Worm (Caenorhabditis elegans) whole organism, mixed stage, embryonic: ENCODE data around the gene skpt-1.

Experiments
- M03D4.4 ChIP-seq: sonication (generic microtip); optimal IDR thresholded peaks from 2 replicates; lab custom pipeline; 2017; ENCODE audit warnings: mild to moderate bottlenecking, missing genetic modification characterization, missing compliant biosample characterization
- bed-3 ChIP-seq: fragments of 200-800 bp; sonication (Bioruptor generic); optimal IDR thresholded peaks from 3 replicates; lab custom pipeline; 2018; ENCODE audit warnings: mild to moderate bottlenecking, missing genetic modification characterization, moderate library complexity, missing compliant biosample characterization
- blmp-1 ChIP-seq: fragments of 150-350 bp; optimal IDR thresholded peaks from 2 replicates; lab custom pipeline; 2014; ENCODE audit warnings: missing biosample characterization, missing genetic modification characterization
- ceh-39 ChIP-seq: fragments of 150-350 bp; optimal IDR thresholded peaks from 2 replicates; lab custom pipeline; 2014; ENCODE audit warnings: missing biosample characterization, missing genetic modification characterization
- ceh-43 ChIP-seq: fragments of 200-800 bp; sonication (Bioruptor generic); optimal IDR thresholded peaks from 2 replicates; lab custom pipeline; 2018; ENCODE audit warnings: mild to moderate bottlenecking, missing genetic modification characterization, moderate library complexity, missing compliant biosample characterization
- ceh-83 ChIP-seq: fragments of 200-800 bp; sonication (Bioruptor generic); optimal IDR thresholded peaks from 2 replicates; lab custom pipeline; 2018; ENCODE audit warnings: mild to moderate bottlenecking, missing genetic modification characterization, missing compliant biosample characterization
- ces-1 ChIP-seq: fragments of 150-350 bp; optimal IDR thresholded peaks from 2 replicates; lab custom pipeline; 2014; ENCODE audit warnings: missing biosample characterization, missing genetic modification reagents, missing genetic modification characterization
- cnd-1 ChIP-seq: fragments of 200-800 bp; sonication (Bioruptor generic); optimal IDR thresholded peaks from 2 replicates; lab custom pipeline; 2018; ENCODE audit warnings: mild to moderate bottlenecking, missing genetic modification characterization, missing compliant biosample characterization
- drap-1 ChIP-seq: fragments of 200-800 bp; sonication (Bioruptor generic); optimal IDR thresholded peaks from 3 replicates; lab custom pipeline; 2018; ENCODE audit warnings: mild to moderate bottlenecking, missing genetic modification characterization, missing compliant biosample characterization
- elt-1 ChIP-seq: sonication (generic microtip); optimal IDR thresholded peaks from 2 replicates; lab custom pipeline; 2017; ENCODE audit warnings: missing genetic modification characterization, mild to moderate bottlenecking, missing compliant biosample characterization, antibody characterized with exemption, moderate library complexity, borderline replicate concordance; ENCODE audit not compliant: insufficient read depth
- elt-3 ChIP-seq: fragments of 150-350 bp; optimal IDR thresholded peaks from 2 replicates; lab custom pipeline; 2014; ENCODE audit warnings: missing biosample characterization, missing genetic modification characterization
- ham-2 ChIP-seq: fragments of 200-800 bp; sonication (Bioruptor generic); optimal IDR thresholded peaks from 2 replicates; lab custom pipeline; 2018; ENCODE audit warnings: mild to moderate bottlenecking, missing genetic modification characterization, missing compliant biosample characterization
- lin-13 ChIP-seq: fragments of 150-350 bp; optimal IDR thresholded peaks from 2 replicates; lab custom pipeline; 2014; ENCODE audit warnings: missing biosample characterization, missing genetic modification characterization
- lin-32 ChIP-seq: fragments of 200-800 bp; sonication (Bioruptor generic); optimal IDR thresholded peaks from 2 replicates; lab custom pipeline; 2018; ENCODE audit warnings: mild to moderate bottlenecking, missing genetic modification characterization, missing compliant biosample characterization
- lsy-2 ChIP-seq: fragments of 150-350 bp; optimal IDR thresholded peaks from 2 replicates; lab custom pipeline; 2014; ENCODE audit warnings: missing biosample characterization, missing genetic modification characterization
- mab-5 ChIP-seq: fragments of 150-350 bp; optimal IDR thresholded peaks from 2 replicates; lab custom pipeline; 2014; ENCODE audit warnings: missing biosample characterization, missing genetic modification characterization
- mep-1 ChIP-seq: fragments of 150-350 bp; optimal IDR thresholded peaks from 2 replicates; lab custom pipeline; 2017; ENCODE audit warnings: missing biosample characterization, missing genetic modification reagents, missing genetic modification characterization, inconsistent platforms
- nhr-12 ChIP-seq: fragments of 150-350 bp; optimal IDR thresholded peaks from 2 replicates; lab custom pipeline; 2014; ENCODE audit warnings: missing biosample characterization, missing genetic modification characterization
- nhr-2 ChIP-seq: fragments of 150-350 bp; optimal IDR thresholded peaks from 2 replicates; lab custom pipeline; 2014; ENCODE audit warnings: missing biosample characterization, missing genetic modification characterization
- nhr-237 ChIP-seq: fragments of 150-350 bp; optimal IDR thresholded peaks from 2 replicates; lab custom pipeline; 2014; ENCODE audit warnings: missing biosample characterization, missing genetic modification characterization
- nhr-76 ChIP-seq: sonication (generic microtip); optimal IDR thresholded peaks from 2 replicates; lab custom pipeline; 2017; ENCODE audit warnings: missing biosample characterization, missing genetic modification characterization
- sem-2 ChIP-seq: fragments of 200-800 bp; sonication (Bioruptor generic); optimal IDR thresholded peaks from 2 replicates; lab custom pipeline; 2018; ENCODE audit warnings: mild to moderate bottlenecking, missing genetic modification characterization, missing compliant biosample characterization
- snpc-4 ChIP-seq: fragments of 150-350 bp; optimal IDR thresholded peaks from 2 replicates; lab custom pipeline; 2014; ENCODE audit warnings: missing biosample characterization, missing genetic modification characterization
- sptf-1 ChIP-seq: sonication (generic microtip); optimal IDR thresholded peaks from 2 replicates; lab custom pipeline; 2017; ENCODE audit warnings: mild to moderate bottlenecking, missing genetic modification characterization, moderate library complexity, missing compliant biosample characterization
- tbx-8 ChIP-seq: fragments of 200-800 bp; sonication (Bioruptor generic); optimal IDR thresholded peaks from 2 replicates; lab custom pipeline; 2018; ENCODE audit warnings: mild to moderate bottlenecking, missing genetic modification characterization, moderate library complexity, missing compliant biosample characterization
- unc-39 ChIP-seq: fragments of 150-350 bp; optimal IDR thresholded peaks from 2 replicates; lab custom pipeline; 2014; ENCODE audit warnings: missing biosample characterization, missing genetic modification characterization
- unc-62 ChIP-seq: fragments of 150-350 bp; optimal IDR thresholded peaks from 2 replicates; lab custom pipeline; 2014; ENCODE audit warnings: missing biosample characterization, missing genetic modification reagents, missing genetic modification characterization
- zip-8 ChIP-seq: fragments of 150-350 bp; optimal IDR thresholded peaks from 2 replicates; lab custom pipeline; 2014; ENCODE audit warnings: missing biosample characterization, missing genetic modification characterization
- ztf-11 ChIP-seq: fragments of 150-350 bp; optimal IDR thresholded peaks from 2 replicates; lab custom pipeline; 2014; ENCODE audit warnings: missing biosample characterization, missing genetic modification characterization

Gene skpt-1

DNA sequence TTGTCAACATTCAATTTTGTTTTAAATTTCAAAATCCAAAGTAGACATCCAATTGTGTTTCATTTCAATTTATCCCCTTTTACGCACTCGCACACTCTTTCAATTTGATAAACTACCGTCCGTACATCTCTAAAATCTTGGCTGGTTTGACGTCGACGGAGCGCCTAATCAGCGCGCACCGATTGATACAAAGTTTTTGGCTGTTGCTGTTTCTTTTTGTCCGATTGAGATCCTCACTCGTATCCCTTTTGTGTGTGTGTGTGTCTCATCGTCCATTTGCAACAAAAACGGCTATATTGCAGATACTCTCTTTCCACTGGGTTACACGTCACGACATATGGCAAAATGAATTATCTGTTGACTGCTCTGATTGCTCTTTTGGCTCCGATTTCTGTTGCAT is 26.0 kb upstream of the skpt-1 start, which contains the start of gene lon-1:
Gene lon-1 (plus strand): TSS at position 301 of the 400 bp plus-strand sequence.
- TF ChIP-seq nhr-237 (tag; lab: Kevin White, UChicago) (no peak), snpc-4 (tag; lab: Kevin White, UChicago) (no peak)

DNA sequence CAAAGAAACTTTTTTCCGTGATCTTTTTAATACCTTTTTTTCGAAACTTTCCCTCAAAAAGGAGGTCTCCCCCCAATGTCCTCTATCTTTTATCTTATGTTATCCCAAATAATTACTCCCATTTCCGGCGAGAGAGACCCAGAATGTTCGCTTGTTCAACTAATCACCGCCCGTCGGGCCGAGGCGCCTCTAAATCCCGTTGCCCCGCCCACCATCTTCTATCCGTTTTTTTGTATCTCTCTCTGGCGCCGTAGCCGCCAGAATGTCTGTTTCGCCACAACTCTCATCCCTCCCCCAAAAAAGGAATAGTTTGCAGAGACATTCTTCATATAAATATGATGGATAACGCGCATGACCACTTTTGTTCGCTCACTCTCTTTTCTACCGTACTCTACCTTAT is 24.5 kb upstream of the skpt-1 start:
- no peak for TF ChIP-seq M03D4.4
- no peak for TF ChIP-seq sptf-1
- TF ChIP-seq sem-2 (GFP tag; lab: Kevin White, UChicago): no peak
- no peak for TF ChIP-seq unc-62 (GFP tag; lab: Kevin White, UChicago)
- TF ChIP-seq unc-39 (tag; lab: Kevin White, UChicago): no peak
- TF ChIP-seq tbx-8 (GFP tag; lab: Kevin White, UChicago): no peak

DNA sequence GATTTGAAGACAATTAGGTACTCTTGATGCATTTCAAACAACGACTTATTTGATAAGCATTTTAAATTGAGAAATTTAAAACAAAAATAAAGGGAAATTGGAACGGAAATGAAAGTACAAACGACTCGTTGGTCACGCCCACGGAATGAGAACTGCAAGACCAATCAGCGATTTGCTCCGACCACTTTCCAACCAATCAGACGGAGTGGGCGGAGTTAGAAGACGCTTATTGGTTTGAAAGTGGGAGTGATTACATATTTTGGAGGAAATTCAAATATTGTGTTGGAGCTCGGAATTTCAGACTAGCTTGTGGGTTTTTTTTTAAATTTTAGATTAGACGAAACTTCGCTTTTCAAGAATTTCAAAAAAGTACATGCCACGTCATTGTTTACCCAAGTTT is 20.9 kb upstream of the skpt-1 start:
- no peak for TF ChIP-seq unc-62 (GFP tag; lab: Kevin White, UChicago)
- no peak for TF ChIP-seq ham-2 (GFP tag; lab: Kevin White, UChicago)
- TF ChIP-seq, all 35 proteins: peak for 0

DNA sequence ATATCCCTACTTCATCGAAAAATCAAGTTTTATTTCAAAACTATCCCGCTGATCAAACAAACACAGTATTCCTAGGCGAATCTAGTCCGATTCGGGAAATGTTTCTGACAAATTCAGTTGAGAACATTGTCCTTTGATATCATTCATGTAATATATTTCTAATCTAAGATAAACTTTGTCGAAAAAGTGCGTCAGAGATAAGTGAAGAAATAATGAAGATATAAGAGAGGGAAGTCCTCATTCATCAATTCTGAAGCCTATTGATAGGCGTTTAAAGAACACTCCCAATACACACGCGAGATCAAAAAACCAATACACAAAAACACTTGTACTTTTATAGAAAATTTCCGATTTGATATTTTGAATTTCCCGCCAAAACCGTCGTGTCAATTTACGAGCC is 16.7 kb upstream of the skpt-1 start:
- TF ChIP-seq lin-13 (tag; lab: Kevin White, UChicago) (no peak), unc-62 (GFP tag; lab: Kevin White, UChicago) (no peak), bed-3 (GFP tag; lab: Kevin White, UChicago) (no peak), elt-1 (tag; lab: Kevin White, UChicago) (no peak)

DNA sequence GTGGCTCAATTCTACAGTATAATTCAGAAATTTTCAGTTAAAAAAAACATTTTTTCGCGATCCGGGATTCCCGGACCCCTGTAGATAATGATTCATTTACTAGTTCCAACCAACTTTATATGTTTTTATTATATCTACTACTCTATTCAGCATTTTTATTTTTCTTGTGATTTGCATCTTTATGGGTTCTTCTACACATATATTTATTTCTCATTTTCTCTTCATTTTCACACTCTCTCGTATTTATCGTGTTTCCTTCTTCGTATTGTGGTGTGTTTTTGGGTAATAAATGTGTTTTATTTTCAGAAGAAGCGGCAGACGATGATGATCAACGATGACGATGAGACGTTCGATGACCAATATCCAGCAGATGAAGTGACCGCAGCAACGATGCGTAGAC is 15.9 kb upstream of the skpt-1 start, which contains the start of gene F48E8.2:
Gene F48E8.2 (plus strand): TSS at position 301 of the 400 bp plus-strand sequence.
- TF ChIP-seq unc-39 (tag; lab: Kevin White, UChicago): no peak
- TF ChIP-seq lin-13 (tag; lab: Kevin White, UChicago): no peak
- TF ChIP-seq lsy-2 (tag; lab: Kevin White, UChicago): no peak
- TF ChIP-seq nhr-237 (tag; lab: Kevin White, UChicago): no peak
- TF ChIP-seq ces-1: no peak

ce11 chrIII:5461079-5461478 is 12.9 kb upstream of the skpt-1 start, which contains the start of gene F48E8.3:
F48E8.3 (plus strand) TSS chrIII:5461379.
- TF ChIP-seq drap-1 (GFP tag; lab: Kevin White, UChicago): no peak
- no peak for TF ChIP-seq M03D4.4
- no peak for TF ChIP-seq mep-1 (tag; lab: Kevin White, UChicago)
- TF ChIP-seq nhr-12: no peak
- TF ChIP-seq ceh-43 (GFP tag; lab: Kevin White, UChicago): no peak
- no peak for TF ChIP-seq lin-32 (GFP tag; lab: Kevin White, UChicago)
- TF ChIP-seq ceh-83: no peak
- TF ChIP-seq blmp-1 (tag; lab: Kevin White, UChicago): no peak
- no peak for TF ChIP-seq tbx-8 (GFP tag; lab: Kevin White, UChicago)
- no peak for TF ChIP-seq zip-8 (tag; lab: Kevin White, UChicago)
- TF ChIP-seq elt-3 (tag; lab: Kevin White, UChicago): no peak
- no peak for TF ChIP-seq ham-2 (GFP tag; lab: Kevin White, UChicago)
- TF ChIP-seq lin-13 (tag; lab: Kevin White, UChicago): no peak
- no peak for TF ChIP-seq lsy-2 (tag; lab: Kevin White, UChicago)

DNA sequence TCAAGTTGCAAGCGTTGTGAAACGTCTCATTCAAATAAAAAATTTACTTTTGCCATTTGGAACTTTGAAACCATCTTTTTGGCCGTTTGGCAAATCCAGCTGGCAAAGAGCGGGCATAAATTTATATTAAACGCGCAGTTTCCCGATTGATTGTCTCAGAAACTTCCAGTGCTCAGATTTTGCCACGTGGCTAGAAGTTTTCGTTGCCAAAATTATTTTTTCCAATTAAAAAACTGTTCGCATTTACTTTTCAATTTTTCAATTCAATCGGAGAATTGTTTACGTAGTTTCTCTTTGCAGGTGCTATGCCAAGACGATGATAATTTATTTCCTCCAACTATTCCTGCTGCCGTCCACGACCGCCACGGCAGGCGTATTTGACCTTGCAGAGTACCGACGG is 5.1 kb upstream of the skpt-1 start, which contains the start of gene F48E8.4:
Gene F48E8.4 (plus strand): TSS at position 301 of the 400 bp plus-strand sequence.
- TF ChIP-seq mab-5 (tag; lab: Kevin White, UChicago): no peak
- TF ChIP-seq ztf-11 (tag; lab: Kevin White, UChicago): no peak
- TF ChIP-seq ceh-39 (tag; lab: Kevin White, UChicago): no peak
- TF ChIP-seq sem-2 (GFP tag; lab: Kevin White, UChicago): no peak
- no peak for TF ChIP-seq sptf-1
- TF ChIP-seq nhr-76: no peak
- no peak for TF ChIP-seq ceh-83
- TF ChIP-seq elt-3 (tag; lab: Kevin White, UChicago): no peak
- TF ChIP-seq nhr-2: no peak
- no peak for TF ChIP-seq M03D4.4
- TF ChIP-seq elt-1 (tag; lab: Kevin White, UChicago): no peak
- no peak for TF ChIP-seq cnd-1 (tag; lab: Kevin White, UChicago)
- TF ChIP-seq, all 35 proteins: peak for 0
